Worm (Caenorhabditis elegans): Measurements from ENCODE around the gene C17H12.37.

DNA sequence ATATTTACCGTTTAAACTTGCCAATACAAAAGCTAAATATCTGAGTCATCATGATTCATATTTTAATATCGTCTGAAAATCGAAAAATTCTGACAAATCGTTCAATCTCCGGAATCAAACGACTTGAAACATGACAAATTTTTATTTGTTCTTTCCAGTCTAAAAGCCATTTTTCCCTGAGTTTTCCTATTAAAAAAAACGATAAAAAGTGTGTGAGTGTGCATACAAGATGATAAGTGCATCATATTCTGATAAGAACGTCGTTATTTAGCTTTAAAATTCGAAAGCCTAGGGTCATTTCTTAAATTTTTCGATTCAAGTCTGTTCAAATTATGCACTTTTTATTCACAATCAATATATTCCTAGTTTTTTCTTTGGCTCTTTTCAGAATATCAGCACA, 25.0 kb downstream of the C17H12.37 start, which contains the start of gene H20E11.1:
- TF ChIP-seq hlh-11 (tag; optimal IDR thresholded peaks at IDR 0.05) (no peak), T20F7.1 (GFP tag; optimal IDR thresholded peaks at IDR 0.05) (no peak), skn-1 (tag; optimal IDR thresholded peaks at IDR 0.05) (no peak), ceh-28 (tag; optimal IDR thresholded peaks at IDR 0.05) (no peak), lir-3 (tag; optimal IDR thresholded peaks at IDR 0.05) (no peak), fkh-10 (GFP tag; optimal IDR thresholded peaks at IDR 0.05) (no peak)
